Worm (Caenorhabditis elegans) whole organism, late embryonic: Measurements from ENCODE around the gene Y34B4A.2.

Experiments
- C08G9.2 ChIP-seq: sonication (generic microtip); optimal IDR thresholded peaks from 2 replicates; lab custom pipeline; 2016; ENCODE audit warnings: mild to moderate bottlenecking, missing genetic modification characterization, moderate library complexity, missing compliant biosample characterization
- K02D7.2 ChIP-seq: sonication (generic microtip); optimal IDR thresholded peaks from 2 replicates; lab custom pipeline; 2017; ENCODE audit warnings: mild to moderate bottlenecking, missing genetic modification characterization, missing compliant biosample characterization
- Y22D7AL.16 ChIP-seq: sonication (generic microtip); optimal IDR thresholded peaks from 2 replicates; lab custom pipeline; 2016; ENCODE audit warnings: missing genetic modification characterization, missing compliant biosample characterization
- ceh-18 ChIP-seq: sonication (generic microtip); optimal IDR thresholded peaks from 2 replicates; lab custom pipeline; 2016; ENCODE audit warnings: missing genetic modification characterization, missing compliant biosample characterization
- ceh-19 ChIP-seq: fragments of 200-800 bp; sonication (Bioruptor generic); optimal IDR thresholded peaks from 2 replicates; lab custom pipeline; 2018; ENCODE audit warnings: mild to moderate bottlenecking, missing genetic modification characterization, missing compliant biosample characterization
- ceh-24 ChIP-seq: sonication (generic microtip); optimal IDR thresholded peaks from 2 replicates; lab custom pipeline; 2016; ENCODE audit warnings: mild to moderate bottlenecking, missing genetic modification characterization, missing compliant biosample characterization
- ceh-6 ChIP-seq: fragments of 200-800 bp; sonication (Bioruptor generic); optimal IDR thresholded peaks from 2 replicates; lab custom pipeline; 2018; ENCODE audit warnings: mild to moderate bottlenecking, missing genetic modification characterization, missing compliant biosample characterization
- eyg-1 ChIP-seq: sonication (generic microtip); optimal IDR thresholded peaks from 2 replicates; lab custom pipeline; 2016; ENCODE audit warnings: missing genotype, missing genetic modification characterization, missing compliant biosample characterization
- lim-6 ChIP-seq: sonication (generic microtip); optimal IDR thresholded peaks from 2 replicates; lab custom pipeline; 2016; ENCODE audit warnings: missing genetic modification characterization, missing compliant biosample characterization
- nfya-1 ChIP-seq: sonication (generic microtip); optimal IDR thresholded peaks from 2 replicates; lab custom pipeline; 2017; ENCODE audit warnings: missing genetic modification characterization, mild to moderate bottlenecking, missing compliant biosample characterization, antibody characterized with exemption, moderate library complexity
- odd-2 ChIP-seq: sonication (generic microtip); optimal IDR thresholded peaks from 2 replicates; lab custom pipeline; 2017; ENCODE audit warnings: antibody characterized with exemption, mild to moderate bottlenecking, missing genetic modification characterization, missing compliant biosample characterization
- pha-2 ChIP-seq: sonication (generic microtip); optimal IDR thresholded peaks from 2 replicates; lab custom pipeline; 2017; ENCODE audit warnings: mild to moderate bottlenecking, missing genetic modification characterization, missing compliant biosample characterization
- pha-4 ChIP-seq: fragments of 150-350 bp; optimal IDR thresholded peaks from 2 replicates; lab custom pipeline; 2018; ENCODE audit warnings: missing biosample characterization, missing genetic modification reagents, missing genetic modification characterization
- unc-86 ChIP-seq: sonication (generic microtip); optimal IDR thresholded peaks from 2 replicates; lab custom pipeline; 2016; ENCODE audit warnings: missing genetic modification characterization, missing compliant biosample characterization

The Y34B4A.2 gene

ce11 chrX:5330765-5331164 lies 51.5 kb downstream of the Y34B4A.2 start:
- no peak for TF ChIP-seq ceh-24 (tag; lab: Kevin White, UChicago)
- TF ChIP-seq ceh-19 (GFP tag; lab: Kevin White, UChicago), result no peak
- TF ChIP-seq ceh-18 (tag; lab: Kevin White, UChicago), result no peak
- TF ChIP-seq pha-4 (tag; lab: Kevin White, UChicago), result no peak
- TF ChIP-seq unc-86 (tag; lab: Kevin White, UChicago), result no peak
- TF ChIP-seq Y22D7AL.16 (tag; lab: Kevin White, UChicago), result no peak
- no peak for TF ChIP-seq odd-2
- TF ChIP-seq K02D7.2 (tag; lab: Kevin White, UChicago), result no peak
- TF ChIP-seq pha-2, result no peak
- TF ChIP-seq eyg-1 (tag; lab: Kevin White, UChicago), result no peak
- no peak for TF ChIP-seq nfya-1 (tag; lab: Kevin White, UChicago)
- no peak for TF ChIP-seq C08G9.2 (tag; lab: Kevin White, UChicago)
- no peak for TF ChIP-seq lim-6 (tag; lab: Kevin White, UChicago)
- TF ChIP-seq ceh-6 (GFP tag; lab: Kevin White, UChicago), result no peak
